Fruit fly (Drosophila melanogaster) whole organism, embryonic: ENCODE measurements around the gene LUBEL.

ENCODE experiments used
- CG32532 ChIP-seq: fragments of 200-800 bp; sonication (Bioruptor generic); IDR thresholded peaks from 2 replicates; pipeline ENCODE4 v1.3.6; 2022; ENCODE audit warnings: missing biosample characterization, missing genetic modification characterization
- CG4854 ChIP-seq: fragments of 200-800 bp; sonication (Bioruptor generic); optimal IDR thresholded peaks from 2 replicates; lab custom pipeline; 2016; ENCODE audit warnings: missing biosample characterization, missing genetic modification characterization, inconsistent platforms
- CG9437 ChIP-seq: fragments of 200-800 bp; sonication (Bioruptor generic); optimal IDR thresholded peaks from 2 replicates; lab custom pipeline; 2018; ENCODE audit warnings: missing biosample characterization, mild to moderate bottlenecking, missing genetic modification characterization
- Drgx ChIP-seq: fragments of 200-800 bp; sonication (Bioruptor generic); IDR thresholded peaks from 2 replicates; pipeline ENCODE4 v1.3.6; 2022; ENCODE audit warnings: missing biosample characterization, missing genetic modification characterization
- Rx ChIP-seq: fragments of 200-800 bp; sonication (Bioruptor generic); IDR thresholded peaks from 2 replicates; pipeline ENCODE4 v1.3.6; 2022; ENCODE audit warnings: missing biosample characterization, missing genetic modification characterization
- stwl ChIP-seq: fragments of 200-800 bp; sonication (Bioruptor generic); optimal IDR thresholded peaks from 3 replicates; lab custom pipeline; 2018; ENCODE audit warnings: missing biosample characterization, mild to moderate bottlenecking, missing genetic modification characterization, moderate library complexity

DNA sequence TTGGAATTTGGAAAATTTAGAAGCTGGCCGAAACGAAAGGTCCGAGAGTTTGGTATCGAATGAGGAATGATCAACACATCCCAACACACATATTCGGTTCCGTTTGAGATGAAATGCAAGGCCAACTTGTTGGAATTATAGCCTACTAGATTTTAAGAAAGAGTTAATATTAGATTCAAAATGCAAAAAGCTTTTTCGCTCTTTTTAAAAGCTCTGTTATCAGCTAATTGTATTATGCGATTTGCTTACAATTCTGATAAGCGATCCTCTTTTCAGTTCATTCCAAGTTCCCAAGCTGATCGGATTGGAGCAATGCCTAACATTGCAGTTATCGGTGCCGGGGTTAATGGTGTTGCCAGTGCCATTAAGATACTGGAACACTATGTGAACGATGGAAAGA lies 30.2 kb upstream of the LUBEL start, which contains the start of the genes CG17377 and Daao2:
- TF ChIP-seq CG9437 (no peak), Drgx (GFP tag; lab: Robert Waterston, UW) (no peak), stwl (tag; lab: Kevin White, UChicago) (no peak), Rx (no peak), CG32532 (GFP tag; lab: Robert Waterston, UW) (no peak), CG4854 (GFP tag; lab: Kevin White, UChicago) (no peak)
